3 fruit fly cellular contexts compared by ENCODE assay signal in genomic region chr2L:7174351-7174750, dm6.
TF ChIP-seq lines count a peak whose summit lies in the region.

No protein-coding gene starts in this region.

- TF ChIP-seq CTCF in whole organism, embryonic (GFP tag; optimal IDR thresholded peaks at IDR 0.05; lab: Kevin White, UChicago), result no peak

TF ChIP-seq in whole organism, embryonic, 481 proteins besides CTCF, POLR2A, EP300 and RAD21:
- TF ChIP-seq sc (optimal IDR thresholded peaks at IDR 0.05; lab: Kevin White, UChicago), result no peak
- TF ChIP-seq sc (GFP tag; optimal IDR thresholded peaks at IDR 0.05; lab: Kevin White, UChicago), result no peak
- no peak for TF ChIP-seq fu2 (GFP tag; optimal IDR thresholded peaks at IDR 0.05; lab: Kevin White, UChicago)
- peak; percentile 81 for TF ChIP-seq pros (GFP tag; optimal IDR thresholded peaks at IDR 0.05; lab: Kevin White, UChicago)
- TF ChIP-seq Awh (GFP tag; IDR thresholded peaks at IDR 0.05; lab: Robert Waterston, UW), result peak; percentile 9; the same call in 1 of the 2 replicates
- no peak for TF ChIP-seq HLH3B (GFP tag; IDR thresholded peaks at IDR 0.05; lab: Robert Waterston, UW)
- peak; percentile 29 for TF ChIP-seq sd (tag; optimal IDR thresholded peaks at IDR 0.05; lab: Kevin White, UChicago)
- no peak for TF ChIP-seq D19A (tag; optimal IDR thresholded peaks at IDR 0.05; lab: Kevin White, UChicago)
- peak; percentile 62 for TF ChIP-seq vvl (GFP tag; IDR thresholded peaks at IDR 0.05; lab: Robert Waterston, UW)
- TF ChIP-seq Deaf1 (tag; optimal IDR thresholded peaks at IDR 0.05; lab: Kevin White, UChicago), result no peak
- TF ChIP-seq Ptx1 (GFP tag; IDR thresholded peaks at IDR 0.05; lab: Robert Waterston, UW), result no peak
- no peak for TF ChIP-seq HmgD (GFP tag; optimal IDR thresholded peaks at IDR 0.05; lab: Kevin White, UChicago)
- TF ChIP-seq Eip74EF (GFP tag; optimal IDR thresholded peaks at IDR 0.05; lab: Kevin White, UChicago), result peak in 1 of 2 experiments; percentile 41
- no peak for TF ChIP-seq bcd (GFP tag; optimal IDR thresholded peaks at IDR 0.05; lab: Kevin White, UChicago)
- TF ChIP-seq CG13775 (GFP tag; optimal IDR thresholded peaks at IDR 0.05; lab: Kevin White, UChicago), result no peak
- TF ChIP-seq gsb-n (tag; optimal IDR thresholded peaks at IDR 0.05; lab: Kevin White, UChicago), result peak; percentile 16
- TF ChIP-seq CG1603 (tag; optimal IDR thresholded peaks at IDR 0.05; lab: Kevin White, UChicago), result no peak
- TF ChIP-seq CG11695 (GFP tag; IDR thresholded peaks at IDR 0.05; lab: Robert Waterston, UW), result no peak
- TF ChIP-seq Poxn (GFP tag; IDR thresholded peaks at IDR 0.05; lab: Robert Waterston, UW), result no peak
- peak; percentile 13 for TF ChIP-seq CG15269 (tag; optimal IDR thresholded peaks at IDR 0.05; lab: Kevin White, UChicago)
- peak; percentile 83; the same call in 2 of the 4 replicates for TF ChIP-seq chinmo (GFP tag; IDR thresholded peaks at IDR 0.05; lab: Robert Waterston, UW; ENCODE audit: partially characterized antibody)
- TF ChIP-seq zen2 (GFP tag; IDR thresholded peaks at IDR 0.05; lab: Robert Waterston, UW; ENCODE audit: partially characterized antibody), result no peak
- no peak for TF ChIP-seq Side (GFP tag; optimal IDR thresholded peaks at IDR 0.05; lab: Kevin White, UChicago)
- TF ChIP-seq vfl (GFP tag; optimal IDR thresholded peaks at IDR 0.05; lab: Kevin White, UChicago), result no peak
- TF ChIP-seq cad (GFP tag; optimal IDR thresholded peaks at IDR 0.05; lab: Kevin White, UChicago), result no peak
- no peak for TF ChIP-seq nom (GFP tag; optimal IDR thresholded peaks at IDR 0.05; lab: Kevin White, UChicago)

TF ChIP-seq in whole organism, prepupa, 60 proteins besides CTCF, POLR2A, EP300 and RAD21:
- TF ChIP-seq fd59A (GFP tag; optimal IDR thresholded peaks at IDR 0.05; lab: Kevin White, UChicago), result no peak
- no peak for TF ChIP-seq pdm3 (GFP tag; optimal IDR thresholded peaks at IDR 0.05; lab: Kevin White, UChicago)
- no peak for TF ChIP-seq Sox15 (GFP tag; optimal IDR thresholded peaks at IDR 0.05; lab: Kevin White, UChicago)
- no peak for TF ChIP-seq Ets96B (tag; optimal IDR thresholded peaks at IDR 0.05; lab: Kevin White, UChicago)
- TF ChIP-seq dsx (GFP tag; optimal IDR thresholded peaks at IDR 0.05; lab: Kevin White, UChicago; ENCODE audit: poor library complexity, severe bottlenecking), result peak; percentile 22
- no peak for TF ChIP-seq Hr4 (GFP tag; optimal IDR thresholded peaks at IDR 0.05; lab: Kevin White, UChicago)
- TF ChIP-seq ss (GFP tag; optimal IDR thresholded peaks at IDR 0.05; lab: Kevin White, UChicago), result peak in 1 of 2 experiments; percentile 27
- no peak for TF ChIP-seq dac (GFP tag; optimal IDR thresholded peaks at IDR 0.05; lab: Kevin White, UChicago)
- no peak for TF ChIP-seq Met (GFP tag; optimal IDR thresholded peaks at IDR 0.05; lab: Kevin White, UChicago)
- no peak for TF ChIP-seq CG6276 (GFP tag; optimal IDR thresholded peaks at IDR 0.05; lab: Kevin White, UChicago)
- TF ChIP-seq CG6163 (GFP tag; IDR thresholded peaks at IDR 0.05; lab: Robert Waterston, UW), result 0 out of 3 replicates have a peak, but pooled peaks have one; percentile 13
- no peak for TF ChIP-seq CG1621 (tag; optimal IDR thresholded peaks at IDR 0.05; lab: Kevin White, UChicago)
- TF ChIP-seq Sox14 (GFP tag; optimal IDR thresholded peaks at IDR 0.05; lab: Kevin White, UChicago), result no peak
- TF ChIP-seq svp (GFP tag; lab: Kevin White, UChicago), result peak; percentile 59

TF ChIP-seq in whole organism, pupa, 21 proteins besides CTCF, POLR2A, EP300 and RAD21:
- TF ChIP-seq EcR (GFP tag; optimal IDR thresholded peaks at IDR 0.05; lab: Kevin White, UChicago), result peak; percentile 91
- no peak for TF ChIP-seq Snoo (tag; optimal IDR thresholded peaks at IDR 0.05; lab: Kevin White, UChicago)
